Worm (Caenorhabditis elegans): ENCODE data around the gene C50D2.7.

DNA sequence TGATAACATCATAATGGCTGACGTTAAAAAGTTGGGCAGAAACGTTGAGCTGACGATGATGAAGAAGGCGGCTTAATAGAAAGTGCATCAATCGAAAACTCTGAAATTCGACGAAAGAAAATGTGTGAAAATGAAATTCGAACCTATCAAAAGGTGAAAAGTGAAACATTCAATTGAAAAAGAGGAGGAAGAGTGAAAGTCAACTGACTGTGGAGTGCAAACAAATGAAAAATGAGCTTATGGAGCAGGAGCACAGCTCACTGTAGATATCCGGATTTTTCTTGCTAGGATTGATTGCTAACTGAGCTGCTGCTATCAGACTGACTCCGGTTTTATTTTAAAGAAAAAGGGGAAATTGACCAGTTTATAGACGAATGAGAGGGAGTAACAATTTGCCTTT lies 26.0 kb upstream of the C50D2.7 start, which contains the start of gene K10B4.3:
- TF ChIP-seq aly-2 (tag; optimal IDR thresholded peaks at IDR 0.05) (no peak), elt-3 (tag; optimal IDR thresholded peaks at IDR 0.05) (no peak), egl-5 (tag; optimal IDR thresholded peaks at IDR 0.05) (no peak), nhr-76 (tag; optimal IDR thresholded peaks at IDR 0.05) (no peak)

Measured in whole organism, L3 larva.